Fruit fly (Drosophila melanogaster) whole organism: Measurements from ENCODE around the gene CG32801.

Experiments used
- CG8478 ChIP-seq: fragments of >200 bp; optimal IDR thresholded peaks from 2 replicates; lab custom pipeline; 2018; ENCODE audit warnings: inconsistent platforms
- Dll ChIP-seq: fragments of >200 bp; optimal IDR thresholded peaks from 2 replicates; lab custom pipeline; 2017
- EcR ChIP-seq, 2 experiments: fragments of >200 bp; optimal IDR thresholded peaks; 2 replicates each; lab custom pipeline; 2017; ENCODE audit warnings: missing biosample characterization in 2 of 2, missing genetic modification characterization in 2 of 2, missing genetic modification reagents in 2 of 2
- pan ChIP-seq: fragments of >200 bp; optimal IDR thresholded peaks from 2 replicates; lab custom pipeline; 2017
- psq ChIP-seq: fragments of >200 bp; optimal IDR thresholded peaks from 2 replicates; lab custom pipeline; 2017
- usp ChIP-seq: fragments of >200 bp; optimal IDR thresholded peaks from 2 replicates; lab custom pipeline; 2017; ENCODE audit warnings: missing biosample characterization, missing genetic modification characterization, mixed read lengths

Gene CG32801

dm6 chrX:1854873-1855272, 48.1 kb downstream of the CG32801 start:
- no peak for TF ChIP-seq CG8478 (lab: Kevin White, UChicago)
- TF ChIP-seq pan (lab: Kevin White, UChicago), result no peak
- TF ChIP-seq usp, result no peak
- no peak for TF ChIP-seq psq
- TF ChIP-seq Dll (lab: Kevin White, UChicago), result no peak
- TF ChIP-seq EcR (GFP tag; optimal IDR thresholded peaks at IDR 0.05; lab: Kevin White, UChicago), result no peak

DNA sequence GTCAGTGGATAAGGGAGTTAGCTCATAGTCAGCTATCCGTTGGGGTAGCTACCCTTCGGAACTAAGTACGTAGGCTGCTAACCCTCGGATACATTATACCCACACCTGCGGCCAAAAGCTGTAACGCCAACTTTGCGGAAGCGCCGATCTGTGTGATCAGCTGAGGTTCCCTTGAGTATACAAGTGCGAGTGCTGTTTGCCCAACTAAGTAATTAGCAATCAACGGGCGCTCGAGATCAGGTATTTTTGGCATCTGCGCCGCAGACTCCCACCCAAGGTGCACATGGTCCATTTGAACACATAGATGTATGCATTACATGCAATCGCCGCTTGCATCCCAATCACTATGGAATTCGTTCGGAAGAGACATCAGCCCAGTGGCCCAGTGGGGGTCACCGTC, 48.9 kb downstream of the CG32801 start:
- TF ChIP-seq usp (no peak), CG8478 (lab: Kevin White, UChicago) (no peak), EcR (GFP tag; optimal IDR thresholded peaks at IDR 0.05; lab: Kevin White, UChicago) (no peak), psq (no peak), Dll (lab: Kevin White, UChicago) (no peak), pan (lab: Kevin White, UChicago) (no peak)
